Worm (Caenorhabditis elegans) whole organism, L3 larva: ENCODE data around the gene T04A8.18.

Experiments
- R02D3.7 ChIP-seq: fragments of 150-350 bp; optimal IDR thresholded peaks from 2 replicates; lab custom pipeline; 2014; ENCODE audit warnings: missing biosample characterization, missing genetic modification characterization
- ZK546.5 ChIP-seq: sonication (generic microtip); optimal IDR thresholded peaks from 2 replicates; lab custom pipeline; 2017; ENCODE audit warnings: missing biosample characterization, missing genetic modification characterization
- ama-1 ChIP-seq: fragments of 150-350 bp; optimal IDR thresholded peaks from 2 replicates; lab custom pipeline; 2018
- ceh-28 ChIP-seq: fragments of 150-350 bp; optimal IDR thresholded peaks from 2 replicates; lab custom pipeline; 2014; ENCODE audit warnings: missing biosample characterization, missing genetic modification reagents, missing genetic modification characterization
- ceh-82 ChIP-seq: fragments of 150-350 bp; optimal IDR thresholded peaks from 2 replicates; lab custom pipeline; 2014; ENCODE audit warnings: missing biosample characterization, missing genetic modification characterization
- ceh-9 ChIP-seq: sonication (generic microtip); optimal IDR thresholded peaks from 2 replicates; lab custom pipeline; 2018; ENCODE audit warnings: missing biosample characterization, missing genetic modification characterization
- daf-12 ChIP-seq: fragments of 150-350 bp; optimal IDR thresholded peaks from 2 replicates; lab custom pipeline; 2014; ENCODE audit warnings: missing biosample characterization, missing genetic modification reagents, missing genetic modification characterization
- egl-27 ChIP-seq: sonication (generic microtip); optimal IDR thresholded peaks from 4 replicates; lab custom pipeline; 2017; ENCODE audit warnings: missing biosample characterization, missing genetic modification reagents, missing genetic modification characterization
- egl-5 ChIP-seq: fragments of 150-350 bp; optimal IDR thresholded peaks from 2 replicates; lab custom pipeline; 2017; ENCODE audit warnings: missing biosample characterization, missing genetic modification reagents, missing genetic modification characterization, inconsistent platforms
- elt-1 ChIP-seq: fragments of 150-350 bp; optimal IDR thresholded peaks from 2 replicates; lab custom pipeline; 2014; ENCODE audit warnings: missing biosample characterization, missing genetic modification characterization
- elt-2 ChIP-seq: sonication (generic microtip); optimal IDR thresholded peaks from 2 replicates; lab custom pipeline; 2016; ENCODE audit warnings: missing genetic modification reagents, mild to moderate bottlenecking, missing genetic modification characterization, missing compliant biosample characterization
- elt-3 ChIP-seq, 3 experiments: fragments of 150-350 bp in 1 of 3; sonication (generic microtip) in 2 of 3; optimal IDR thresholded peaks; 2 replicates in 2 of 3; 4 replicates in 1 of 3; lab custom pipeline; 2014 to 2017; ENCODE audit warnings: missing biosample characterization in 3 of 3, missing genetic modification characterization in 3 of 3
- eor-1 ChIP-seq, 2 experiments: fragments of 150-350 bp; optimal IDR thresholded peaks; 2 replicates each; lab custom pipeline; 2014 to 2018; ENCODE audit warnings: missing biosample characterization in 2 of 2, missing genetic modification characterization in 2 of 2
- fkh-10 ChIP-seq: sonication (generic microtip); optimal IDR thresholded peaks from 2 replicates; lab custom pipeline; 2017; ENCODE audit warnings: missing biosample characterization, missing genetic modification reagents, missing genetic modification characterization
- fkh-2 ChIP-seq: fragments of 150-350 bp; optimal IDR thresholded peaks from 2 replicates; lab custom pipeline; 2014; ENCODE audit warnings: missing biosample characterization, missing genetic modification reagents, missing genetic modification characterization
- fos-1 ChIP-seq: fragments of 150-350 bp; optimal IDR thresholded peaks from 2 replicates; lab custom pipeline; 2014; ENCODE audit warnings: missing biosample characterization, missing genetic modification characterization
- hmg-11 ChIP-seq: sonication (generic microtip); optimal IDR thresholded peaks from 2 replicates; lab custom pipeline; 2016; ENCODE audit warnings: missing genetic modification characterization, missing compliant biosample characterization
- jun-1 ChIP-seq: fragments of 150-350 bp; optimal IDR thresholded peaks from 2 replicates; lab custom pipeline; 2014; ENCODE audit warnings: missing biosample characterization, missing genetic modification reagents, missing genetic modification characterization
- lin-15B ChIP-seq: fragments of 150-350 bp; optimal IDR thresholded peaks from 2 replicates; lab custom pipeline; 2014; ENCODE audit warnings: missing biosample characterization, missing genetic modification characterization
- lin-39 ChIP-seq: fragments of 150-350 bp; optimal IDR thresholded peaks from 2 replicates; lab custom pipeline; 2018; ENCODE audit warnings: missing biosample characterization, missing genetic modification reagents, missing genetic modification characterization
- lsy-12 ChIP-seq: sonication (generic microtip); optimal IDR thresholded peaks from 2 replicates; lab custom pipeline; 2016; ENCODE audit warnings: mild to moderate bottlenecking, missing genetic modification characterization, missing compliant biosample characterization
- mml-1 ChIP-seq: fragments of 150-350 bp; sonication (generic microtip); optimal IDR thresholded peaks from 3 replicates; lab custom pipeline; 2014; ENCODE audit warnings: missing biosample characterization, missing genetic modification characterization
- nfya-1 ChIP-seq: sonication (generic microtip); optimal IDR thresholded peaks from 2 replicates; lab custom pipeline; 2017; ENCODE audit warnings: missing genetic modification characterization, mild to moderate bottlenecking, missing compliant biosample characterization, antibody characterized with exemption, moderate library complexity; ENCODE audit not compliant: insufficient read depth
- nhr-11 ChIP-seq: fragments of 150-350 bp; optimal IDR thresholded peaks from 2 replicates; lab custom pipeline; 2014; ENCODE audit warnings: missing biosample characterization, missing genetic modification characterization
- nhr-23 ChIP-seq: fragments of 150-350 bp; optimal IDR thresholded peaks from 2 replicates; lab custom pipeline; 2014; ENCODE audit warnings: missing biosample characterization, missing genetic modification reagents, missing genetic modification characterization
- nhr-25 ChIP-seq: sonication (generic microtip); optimal IDR thresholded peaks from 2 replicates; lab custom pipeline; 2017; ENCODE audit warnings: missing biosample characterization, missing genetic modification characterization
- nhr-28 ChIP-seq: fragments of 150-350 bp; optimal IDR thresholded peaks from 2 replicates; lab custom pipeline; 2014; ENCODE audit warnings: missing biosample characterization, missing genetic modification characterization
- nhr-43 ChIP-seq: sonication (generic microtip); optimal IDR thresholded peaks from 2 replicates; lab custom pipeline; 2016; ENCODE audit warnings: mild to moderate bottlenecking, missing genetic modification characterization, missing compliant biosample characterization; ENCODE audit not compliant: poor library complexity, severe bottlenecking
- nhr-76 ChIP-seq: fragments of 150-350 bp; sonication (generic microtip); optimal IDR thresholded peaks from 5 replicates; lab custom pipeline; 2014; ENCODE audit warnings: missing biosample characterization, missing genetic modification characterization
- nhr-77 ChIP-seq: fragments of 150-350 bp; optimal IDR thresholded peaks from 2 replicates; lab custom pipeline; 2014; ENCODE audit warnings: missing biosample characterization, missing genetic modification characterization
- pha-4 ChIP-seq: fragments of 150-350 bp; optimal IDR thresholded peaks from 2 replicates; lab custom pipeline; 2014; ENCODE audit warnings: missing biosample characterization, missing genetic modification reagents, missing genetic modification characterization
- pqm-1 ChIP-seq: fragments of 150-350 bp; optimal IDR thresholded peaks from 2 replicates; lab custom pipeline; 2017; ENCODE audit warnings: missing biosample characterization, missing genetic modification characterization, inconsistent platforms
- skn-1 ChIP-seq: fragments of 150-350 bp; optimal IDR thresholded peaks from 2 replicates; lab custom pipeline; 2014; ENCODE audit warnings: missing biosample characterization, missing genetic modification characterization
- snpc-4 ChIP-seq: fragments of 150-350 bp; optimal IDR thresholded peaks from 2 replicates; lab custom pipeline; 2014; ENCODE audit warnings: missing biosample characterization, missing genetic modification characterization
- tbx-2 ChIP-seq: sonication (generic microtip); optimal IDR thresholded peaks from 2 replicates; lab custom pipeline; 2016; ENCODE audit warnings: mild to moderate bottlenecking, missing genetic modification characterization, missing compliant biosample characterization
- unc-39 ChIP-seq: sonication (generic microtip); optimal IDR thresholded peaks from 4 replicates; lab custom pipeline; 2017; ENCODE audit warnings: missing biosample characterization, missing genetic modification characterization
- unc-62 ChIP-seq: fragments of 150-350 bp; sonication (generic microtip); optimal IDR thresholded peaks from 4 replicates; lab custom pipeline; 2014; ENCODE audit warnings: missing biosample characterization, missing genetic modification reagents, missing genetic modification characterization
- zag-1 ChIP-seq: fragments of 150-350 bp; optimal IDR thresholded peaks from 2 replicates; lab custom pipeline; 2014; ENCODE audit warnings: missing biosample characterization, missing genetic modification characterization
- ztf-11 ChIP-seq: fragments of 150-350 bp; optimal IDR thresholded peaks from 2 replicates; lab custom pipeline; 2014; ENCODE audit warnings: missing biosample characterization, missing genetic modification characterization
- ztf-4 ChIP-seq: fragments of 150-350 bp; optimal IDR thresholded peaks from 2 replicates; lab custom pipeline; 2014; ENCODE audit warnings: missing biosample characterization, missing genetic modification characterization

T04A8.18 gene

DNA sequence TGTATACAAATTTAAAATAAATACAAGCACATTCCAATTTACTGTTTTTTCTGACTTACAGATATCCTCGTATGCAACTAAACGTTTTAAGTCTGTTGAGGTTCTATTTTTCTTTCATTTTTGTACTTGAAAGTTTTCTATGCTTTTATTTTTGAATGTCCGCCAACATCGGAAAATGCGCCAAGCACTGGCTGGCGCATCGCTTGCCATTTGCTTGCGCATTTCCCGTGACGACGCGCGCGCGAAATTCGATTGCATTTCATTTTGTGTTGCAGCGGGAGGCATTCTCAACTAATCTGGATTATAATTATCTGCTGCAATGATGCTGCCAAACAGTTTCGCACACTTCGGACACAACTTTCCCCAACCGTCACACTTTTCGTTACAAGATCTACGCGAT is 48.0 kb downstream of the T04A8.18 start, which contains the start of gene fbxl-2:
fbxl-2 (plus strand) TSS at position 278 of the 400 bp plus-strand sequence.
- TF ChIP-seq skn-1 (peak; percentile 60), jun-1 (tag; lab: Kevin White, UChicago) (peak; percentile 89), nhr-28 (tag; lab: Kevin White, UChicago) (no peak), mml-1 (tag; lab: Kevin White, UChicago) (no peak), zag-1 (tag; lab: Kevin White, UChicago) (no peak), lin-39 (peak; percentile 99), pha-4 (tag; lab: Kevin White, UChicago) (peak; percentile 98), nhr-43 (peak; percentile 96), egl-27 (tag; lab: Kevin White, UChicago) (no peak), ama-1 (peak; percentile 68), eor-1 (tag; optimal IDR thresholded peaks at IDR 0.05; lab: Kevin White, UChicago) (no peak), egl-5 (tag; lab: Kevin White, UChicago) (peak; percentile 96), ZK546.5 (peak; percentile 10), fos-1 (peak; percentile 67), ceh-28 (tag; lab: Kevin White, UChicago) (peak; percentile 88), ztf-4 (tag; lab: Kevin White, UChicago) (peak; percentile 81), fkh-10 (GFP tag; lab: Kevin White, UChicago) (peak; percentile 47), nhr-23 (tag; lab: Kevin White, UChicago) (peak; percentile 96), lsy-12 (peak; percentile 94), tbx-2 (peak; percentile 91), fkh-2 (no peak), ztf-11 (tag; lab: Kevin White, UChicago) (no peak), ceh-9 (tag; lab: Kevin White, UChicago) (no peak), elt-3 (tag; optimal IDR thresholded peaks at IDR 0.05; lab: Kevin White, UChicago) (peak in 2 of 3 experiments; percentile 60 to 70), elt-1 (tag; lab: Kevin White, UChicago) (peak; percentile 65), snpc-4 (tag; lab: Kevin White, UChicago) (peak; percentile 91), unc-39 (no peak), daf-12 (no peak), unc-62 (GFP tag; lab: Kevin White, UChicago) (peak; percentile 5), nhr-77 (tag; lab: Kevin White, UChicago) (peak; percentile 84), lin-15B (tag; lab: Kevin White, UChicago) (peak; percentile 98), nfya-1 (tag; lab: Kevin White, UChicago) (peak; percentile 97), nhr-25 (tag; lab: Kevin White, UChicago) (peak; percentile 99), pqm-1 (tag; lab: Kevin White, UChicago) (peak; percentile 47), hmg-11 (peak; percentile 83), elt-2 (tag; lab: Kevin White, UChicago) (peak; percentile 76), ceh-82 (peak; percentile 65), R02D3.7 (peak; percentile 97), nhr-76 (tag; lab: Kevin White, UChicago) (peak; percentile 13), nhr-11 (tag; lab: Kevin White, UChicago) (peak; percentile 71)
